Fruit fly (Drosophila melanogaster): ENCODE results near the gene CG4229.
A peak's percentile ranks its signal among the peaks of the same experiment; 100 is the strongest.

The CG4229 gene

DNA sequence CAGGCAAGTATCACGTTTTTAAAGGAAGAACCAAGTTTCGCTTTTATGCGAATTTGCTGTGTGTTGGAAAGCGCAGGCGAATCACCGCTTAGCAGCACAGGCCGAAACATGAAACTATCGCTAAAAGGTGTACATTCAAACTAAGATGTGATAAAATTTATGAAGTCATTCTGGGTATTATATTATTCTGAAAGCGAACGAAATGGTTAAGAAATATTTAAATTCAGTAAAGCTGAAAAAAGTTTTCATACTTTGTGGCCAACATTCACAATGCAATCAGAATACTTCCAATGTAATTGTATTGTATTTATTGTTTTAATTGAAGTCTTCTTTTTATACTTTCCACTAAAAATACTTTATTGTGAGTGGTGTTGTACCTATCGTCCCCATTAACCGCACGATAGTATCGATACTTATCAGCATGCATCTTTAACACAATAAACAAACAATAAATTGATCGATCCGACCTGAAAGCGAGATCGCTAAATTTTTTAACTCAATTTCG lies 24.6 kb downstream of the CG4229 start, which contains the start of gene Smn (continued):
- TF ChIP-seq CG30020 (tag; optimal IDR thresholded peaks at IDR 0.05) (peak; percentile 31), Fer2 (tag; optimal IDR thresholded peaks at IDR 0.05) (no peak), Eip74EF (GFP tag; optimal IDR thresholded peaks at IDR 0.05) (no peak), Hsf (GFP tag; optimal IDR thresholded peaks at IDR 0.05) (peak; percentile 46), chif (GFP tag; optimal IDR thresholded peaks at IDR 0.05) (no peak), trh (GFP tag; optimal IDR thresholded peaks at IDR 0.05) (no peak), lab (GFP tag; optimal IDR thresholded peaks at IDR 0.05) (peak; percentile 53), peb (GFP tag; IDR thresholded peaks at IDR 0.05) (no peak), zen (tag; optimal IDR thresholded peaks at IDR 0.05) (peak; percentile 28), CG34422 (GFP tag; IDR thresholded peaks at IDR 0.05) (no peak), onecut (GFP tag; IDR thresholded peaks at IDR 0.05) (no peak), lbe (GFP tag; optimal IDR thresholded peaks at IDR 0.05) (peak; percentile 61), CG15011 (GFP tag; optimal IDR thresholded peaks at IDR 0.05) (no peak), CG10565 (GFP tag; optimal IDR thresholded peaks at IDR 0.05) (no peak), Xbp1 (GFP tag; optimal IDR thresholded peaks at IDR 0.05) (peak; percentile 65), Ssrp (tag; optimal IDR thresholded peaks at IDR 0.05) (no peak), ham (GFP tag; IDR thresholded peaks at IDR 0.05) (no peak), sd (tag; optimal IDR thresholded peaks at IDR 0.05) (peak; percentile 26), fd96Cb (tag; optimal IDR thresholded peaks at IDR 0.05) (no peak), CG8944 (GFP tag; optimal IDR thresholded peaks at IDR 0.05) (peak; percentile 22), BEAF-32 (GFP tag; optimal IDR thresholded peaks at IDR 0.05) (peak; percentile 91), Doc2 (GFP tag; IDR thresholded peaks at IDR 0.05) (no peak), CG42726 (GFP tag; IDR thresholded peaks at IDR 0.05; ENCODE audit: partially characterized antibody) (peak; percentile 61; the same call in 1 of the 2 replicates), CG8765 (GFP tag; IDR thresholded peaks at IDR 0.05) (no peak), CG31441 (GFP tag; IDR thresholded peaks at IDR 0.05) (peak; percentile 53; the same call in 1 of the 2 replicates), tll (GFP tag; optimal IDR thresholded peaks at IDR 0.05) (no peak), CG14667 (GFP tag; IDR thresholded peaks at IDR 0.05) (no peak), CG10431 (GFP tag; optimal IDR thresholded peaks at IDR 0.05) (no peak), CG1602 (GFP tag; optimal IDR thresholded peaks at IDR 0.05) (peak; percentile 33), cas (GFP tag; IDR thresholded peaks at IDR 0.05) (no peak), kni (GFP tag; optimal IDR thresholded peaks at IDR 0.05) (peak; percentile 35), CG10209 (GFP tag; optimal IDR thresholded peaks at IDR 0.05) (peak; percentile 24), Dip3 (GFP tag; optimal IDR thresholded peaks at IDR 0.05) (peak; percentile 55), lola (GFP tag; optimal IDR thresholded peaks at IDR 0.05) (peak in 1 of 3 experiments; percentile 28), HLH54F (GFP tag; optimal IDR thresholded peaks at IDR 0.05) (peak; percentile 60), CG12942 (GFP tag; optimal IDR thresholded peaks at IDR 0.05) (peak; percentile 22), sima (GFP tag; optimal IDR thresholded peaks at IDR 0.05) (no peak), CG10462 (GFP tag; optimal IDR thresholded peaks at IDR 0.05) (no peak), slbo (GFP tag; IDR thresholded peaks at IDR 0.05) (peak; percentile 55), CG33557 (GFP tag; optimal IDR thresholded peaks at IDR 0.05) (peak; percentile 11), E2f2 (GFP tag; IDR thresholded peaks at IDR 0.05) (peak; percentile 31; the same call in 1 of the 2 replicates), pnt (GFP tag; optimal IDR thresholded peaks at IDR 0.05) (no peak), Tbp (GFP tag; optimal IDR thresholded peaks at IDR 0.05) (peak; percentile 40), eyg (GFP tag; optimal IDR thresholded peaks at IDR 0.05) (no peak), CG2116 (GFP tag; optimal IDR thresholded peaks at IDR 0.05) (peak; percentile 97), CG5953 (GFP tag; IDR thresholded peaks at IDR 0.05) (no peak), CG10654 (GFP tag; optimal IDR thresholded peaks at IDR 0.05) (peak; percentile 39), Camta (GFP tag; optimal IDR thresholded peaks at IDR 0.05) (peak; percentile 62), bsh (GFP tag; optimal IDR thresholded peaks at IDR 0.05) (peak in 1 of 2 experiments; percentile 30), CG43689 (GFP tag; IDR thresholded peaks at IDR 0.05) (no peak)
